Worm (Caenorhabditis elegans): Measurements from ENCODE around the gene C06G3.8.
A peak's percentile ranks its signal among the peaks of the same experiment; 100 is the strongest.

C06G3.8 gene

ce11 chrIV:7039476-7040261 is 7.3 kb upstream of the C06G3.8 start, which contains the start of the genes cogc-2 and klp-18 (continued):
- TF ChIP-seq snpc-4 (tag; optimal IDR thresholded peaks at IDR 0.05) (no peak), ces-1 (GFP tag; optimal IDR thresholded peaks at IDR 0.05) (no peak), fos-1 (tag; optimal IDR thresholded peaks at IDR 0.05) (no peak), F10B5.3 (tag; optimal IDR thresholded peaks at IDR 0.05) (no peak), lin-29 (GFP tag; IDR thresholded peaks at IDR 0.05) (no peak), jun-1 (tag; optimal IDR thresholded peaks at IDR 0.05) (no peak)

ce11 chrIV:7036790-7037189 is 4.4 kb upstream of the C06G3.8 start, which contains the start of gene ufl-1:
Gene ufl-1, minus strand, starts transcription at chrIV:7036859.
- TF ChIP-seq unc-62 (GFP tag; optimal IDR thresholded peaks at IDR 0.05 in 1 of 2) (peak in 1 of 2 experiments; percentile 86), unc-62 (tag; optimal IDR thresholded peaks at IDR 0.05) (no peak), set-16 (GFP tag; IDR thresholded peaks at IDR 0.05) (no peak)

- peak; percentile 46 for TF ChIP-seq aha-1 (tag)
- TF ChIP-seq rbr-2 (tag; optimal IDR thresholded peaks at IDR 0.05), result no peak
- no peak for TF ChIP-seq ama-1 (optimal IDR thresholded peaks at IDR 0.05)
- TF ChIP-seq spr-1 (tag; optimal IDR thresholded peaks at IDR 0.05), result no peak
- no peak for TF ChIP-seq egl-43 (GFP tag; IDR thresholded peaks at IDR 0.05)
- TF ChIP-seq ceh-82 (tag; optimal IDR thresholded peaks at IDR 0.05), result no peak
These were observed 3.5 kb upstream of the C06G3.8 start, which contains the start of gene C06G3.3 for ce11 chrIV:7035823-7036222. Gene C06G3.3, plus strand, starts transcription at chrIV:7036123.

- no peak for TF ChIP-seq ctbp-1 (GFP tag; IDR thresholded peaks at IDR 0.05)
- peak; percentile 16 for TF ChIP-seq fkh-10 (GFP tag; optimal IDR thresholded peaks at IDR 0.05)
- TF ChIP-seq unc-62 (GFP tag; optimal IDR thresholded peaks at IDR 0.05 in 1 of 2), result peak in 1 of 2 experiments; percentile 51
- no peak for TF ChIP-seq unc-62 (tag; optimal IDR thresholded peaks at IDR 0.05)
- peak; percentile 20 for TF ChIP-seq mes-2 (tag; optimal IDR thresholded peaks at IDR 0.05; ENCODE audit: poor library complexity, severe bottlenecking)
These were observed 1.3 kb downstream of the C06G3.8 start for ce11 chrIV:7031019-7031418.

- TF ChIP-seq hmg-1.1 (GFP tag; IDR thresholded peaks at IDR 0.05) (no peak), hlh-30 (tag; optimal IDR thresholded peaks at IDR 0.05; ENCODE audit: insufficient read depth) (peak; percentile 3), fos-1 (tag; optimal IDR thresholded peaks at IDR 0.05) (no peak), nhr-77 (tag; optimal IDR thresholded peaks at IDR 0.05) (no peak), aha-1 (tag) (peak; percentile 81), T20F7.1 (GFP tag; optimal IDR thresholded peaks at IDR 0.05) (peak; percentile 17), pqm-1 (tag; optimal IDR thresholded peaks at IDR 0.05) (peak; percentile 95), egl-43 (GFP tag; IDR thresholded peaks at IDR 0.05) (no peak), nhr-28 (tag; optimal IDR thresholded peaks at IDR 0.05) (peak; percentile 68), dmd-6 (GFP tag; IDR thresholded peaks at IDR 0.05) (peak; percentile 76), dve-1 (tag; optimal IDR thresholded peaks at IDR 0.05; ENCODE audit: insufficient read depth) (peak; percentile 65), pha-4 (GFP tag; IDR thresholded peaks at IDR 0.05) (no peak), pha-4 (tag; optimal IDR thresholded peaks at IDR 0.05) (no peak), nhr-102 (tag; optimal IDR thresholded peaks at IDR 0.05) (no peak), hlh-11 (tag; optimal IDR thresholded peaks at IDR 0.05) (peak; percentile 60), php-3 (GFP tag; IDR thresholded peaks at IDR 0.05) (0 out of 2 replicates have a peak, but pooled peaks have one; percentile 65), R02D3.7 (tag; optimal IDR thresholded peaks at IDR 0.05) (no peak), daf-16 (GFP tag; optimal IDR thresholded peaks at IDR 0.05) (no peak), daf-16 (tag; optimal IDR thresholded peaks at IDR 0.05) (peak; percentile 56), dmd-9 (GFP tag; IDR thresholded peaks at IDR 0.05) (no peak)
These were observed 6.5 kb downstream of the C06G3.8 start for ce11 chrIV:7025835-7026234.
